Fruit fly (Drosophila melanogaster) whole organism, embryonic: ENCODE results near the gene Tom70.

Experiments used
- BtbVII ChIP-seq: fragments of 200-800 bp; sonication (Bioruptor generic); optimal IDR thresholded peaks from 3 replicates; lab custom pipeline; 2017; ENCODE audit warnings: missing biosample characterization, mild to moderate bottlenecking, missing genetic modification characterization
- CG10267 ChIP-seq: fragments of 200-800 bp; sonication (Bioruptor generic); optimal IDR thresholded peaks from 2 replicates; lab custom pipeline; 2018; ENCODE audit warnings: missing biosample characterization, mild to moderate bottlenecking, missing genetic modification characterization, moderate library complexity
- CG11695 ChIP-seq: fragments of 200-800 bp; sonication (Bioruptor generic); IDR thresholded peaks from 3 replicates; pipeline ENCODE4 v1.3.6; 2022; ENCODE audit warnings: missing biosample characterization, missing genetic modification characterization
- CG1233 ChIP-seq: fragments of 200-800 bp; sonication (Bioruptor generic); optimal IDR thresholded peaks from 4 replicates; lab custom pipeline; 2018; ENCODE audit warnings: missing biosample characterization, mild to moderate bottlenecking, missing genetic modification characterization
- CG17359 ChIP-seq: fragments of 200-800 bp; sonication (Bioruptor generic); optimal IDR thresholded peaks from 3 replicates; lab custom pipeline; 2018; ENCODE audit warnings: missing biosample characterization, mild to moderate bottlenecking, missing genetic modification characterization, moderate library complexity
- CG18764 ChIP-seq: fragments of 200-800 bp; sonication (Bioruptor generic); optimal IDR thresholded peaks from 3 replicates; lab custom pipeline; 2016; ENCODE audit warnings: missing biosample characterization, missing genetic modification characterization
- CG2678 ChIP-seq: fragments of 200-800 bp; sonication (Bioruptor generic); optimal IDR thresholded peaks from 3 replicates; lab custom pipeline; 2019; ENCODE audit warnings: missing biosample characterization, mild to moderate bottlenecking, missing genetic modification characterization, moderate library complexity
- CG30431 ChIP-seq: fragments of 200-800 bp; sonication (Bioruptor generic); optimal IDR thresholded peaks from 2 replicates; lab custom pipeline; 2017; ENCODE audit warnings: missing biosample characterization, missing genetic modification characterization
- CG31388 ChIP-seq: fragments of 200-800 bp; sonication (Bioruptor generic); optimal IDR thresholded peaks from 2 replicates; lab custom pipeline; 2016; ENCODE audit warnings: missing biosample characterization, missing genetic modification characterization
- CG32532 ChIP-seq: fragments of 200-800 bp; sonication (Bioruptor generic); IDR thresholded peaks from 2 replicates; pipeline ENCODE4 v1.3.6; 2022; ENCODE audit warnings: missing biosample characterization, missing genetic modification characterization
- CG7556 ChIP-seq: fragments of 200-800 bp; sonication (Bioruptor generic); optimal IDR thresholded peaks from 2 replicates; lab custom pipeline; 2017; ENCODE audit warnings: missing biosample characterization, mild to moderate bottlenecking, missing genetic modification characterization
- CTCF ChIP-seq: fragments of 200-800 bp; sonication (Bioruptor generic); optimal IDR thresholded peaks from 2 replicates; lab custom pipeline; 2017; ENCODE audit warnings: missing biosample characterization, mild to moderate bottlenecking, missing genetic modification characterization, moderate library complexity
- Dad ChIP-seq: fragments of 200-800 bp; sonication (Bioruptor generic); optimal IDR thresholded peaks from 3 replicates; lab custom pipeline; 2016; ENCODE audit warnings: missing biosample characterization, missing genetic modification characterization
- Dek ChIP-seq: fragments of 200-800 bp; sonication (Bioruptor generic); optimal IDR thresholded peaks from 3 replicates; lab custom pipeline; 2019; ENCODE audit warnings: missing biosample characterization, mild to moderate bottlenecking, missing genetic modification characterization, moderate library complexity
- Doc3 ChIP-seq: fragments of 200-800 bp; sonication (Bioruptor generic); IDR thresholded peaks from 3 replicates; pipeline ENCODE4 v1.3.6; 2022; ENCODE audit warnings: missing biosample characterization, missing genetic modification characterization; ENCODE audit not compliant: partially characterized antibody
- E2f2 ChIP-seq: fragments of 200-800 bp; sonication (Bioruptor generic); IDR thresholded peaks from 2 replicates; pipeline ENCODE4 v1.3.6; 2022; ENCODE audit warnings: missing biosample characterization, missing genetic modification characterization
- Elba2 ChIP-seq: fragments of 200-800 bp; sonication (Bioruptor generic); optimal IDR thresholded peaks from 3 replicates; lab custom pipeline; 2016; ENCODE audit warnings: missing biosample characterization, missing genetic modification characterization
- Fer3 ChIP-seq: fragments of 200-800 bp; sonication (Bioruptor generic); optimal IDR thresholded peaks from 2 replicates; lab custom pipeline; 2018; ENCODE audit warnings: missing biosample characterization, mild to moderate bottlenecking, missing genetic modification characterization, moderate library complexity
- H15 ChIP-seq: fragments of 200-800 bp; sonication (Bioruptor generic); IDR thresholded peaks from 3 replicates; pipeline ENCODE4 v1.3.6; 2022; ENCODE audit warnings: missing biosample characterization, missing genetic modification characterization
- Hmx ChIP-seq: fragments of 200-800 bp; sonication (Bioruptor generic); optimal IDR thresholded peaks from 2 replicates; lab custom pipeline; 2016; ENCODE audit warnings: missing biosample characterization, missing genetic modification characterization
- Hr51 ChIP-seq, 2 experiments: fragments of 200-800 bp; sonication (Bioruptor generic); optimal IDR thresholded peaks; 2 replicates in 1 of 2; 3 replicates in 1 of 2; lab custom pipeline; 2016 to 2018; ENCODE audit warnings: missing biosample characterization in 2 of 2, missing genetic modification characterization in 2 of 2, mild to moderate bottlenecking in 1 of 2, moderate library complexity in 1 of 2
- Lhr ChIP-seq: fragments of 200-800 bp; sonication (Bioruptor generic); optimal IDR thresholded peaks from 3 replicates; lab custom pipeline; 2017; ENCODE audit warnings: mild to moderate bottlenecking, missing biosample characterization, missing genetic modification reagents, missing genetic modification characterization
- Lpt ChIP-seq: fragments of >200 bp; optimal IDR thresholded peaks from 2 replicates; lab custom pipeline; 2018; ENCODE audit warnings: missing biosample characterization, missing genetic modification characterization
- MBD-R2 ChIP-seq: fragments of 200-800 bp; sonication (Bioruptor generic); IDR thresholded peaks from 2 replicates; pipeline ENCODE4 v1.3.6; 2022; ENCODE audit warnings: missing biosample characterization, missing genetic modification characterization
- NC2α ChIP-seq: fragments of 200-800 bp; sonication (Bioruptor generic); optimal IDR thresholded peaks from 2 replicates; lab custom pipeline; 2016; ENCODE audit warnings: missing biosample characterization, missing genetic modification characterization
- Oaz ChIP-seq: fragments of 200-800 bp; sonication (Bioruptor generic); IDR thresholded peaks from 2 replicates; pipeline ENCODE4 v1.3.6; 2022; ENCODE audit warnings: missing biosample characterization, missing genetic modification characterization
- Poxn ChIP-seq: fragments of 200-800 bp; sonication (Bioruptor generic); IDR thresholded peaks from 2 replicates; pipeline ENCODE4 v1.3.6; 2022; ENCODE audit warnings: missing biosample characterization, missing genetic modification characterization
- Ravus ChIP-seq: fragments of 200-800 bp; sonication (Bioruptor generic); IDR thresholded peaks from 2 replicates; pipeline ENCODE4 v1.3.6; 2022; ENCODE audit warnings: missing biosample characterization, missing genetic modification characterization
- Sox102F ChIP-seq: fragments of 200-800 bp; sonication (Bioruptor generic); optimal IDR thresholded peaks from 2 replicates; lab custom pipeline; 2018; ENCODE audit warnings: missing biosample characterization, mild to moderate bottlenecking, missing genetic modification characterization, moderate library complexity
- Stat92E ChIP-seq, 3 experiments: fragments of >200 bp in 2 of 3; fragments of 200-800 bp in 1 of 3; sonication (Bioruptor generic) in 1 of 3; optimal IDR thresholded peaks; 2 replicates each; lab custom pipeline; 2017 to 2019; ENCODE audit warnings: missing biosample characterization in 3 of 3, missing genetic modification characterization in 3 of 3, mild to moderate bottlenecking in 1 of 3, moderate library complexity in 1 of 3
- Tbp ChIP-seq: fragments of >200 bp; optimal IDR thresholded peaks from 2 replicates; lab custom pipeline; 2018; ENCODE audit warnings: missing biosample characterization, missing genetic modification characterization
- Usf ChIP-seq: fragments of 200-800 bp; sonication (Bioruptor generic); optimal IDR thresholded peaks from 2 replicates; lab custom pipeline; 2017; ENCODE audit warnings: missing genotype, missing biosample characterization, missing genetic modification characterization
- cad ChIP-seq: fragments of >200 bp; optimal IDR thresholded peaks from 2 replicates; lab custom pipeline; 2017; ENCODE audit warnings: missing biosample characterization, missing genetic modification characterization
- ci ChIP-seq: fragments of 200-800 bp; sonication (Bioruptor generic); IDR thresholded peaks from 3 replicates; pipeline ENCODE4 v1.3.6; 2022; ENCODE audit warnings: missing biosample characterization, missing genetic modification characterization
- danr ChIP-seq: fragments of 200-800 bp; sonication (Bioruptor generic); IDR thresholded peaks from 2 replicates; pipeline ENCODE4 v1.3.6; 2022; ENCODE audit warnings: missing biosample characterization, missing genetic modification characterization
- dmrt11E ChIP-seq: fragments of 200-800 bp; sonication (Bioruptor generic); optimal IDR thresholded peaks from 3 replicates; lab custom pipeline; 2018; ENCODE audit warnings: missing biosample characterization, mild to moderate bottlenecking, missing genetic modification characterization, moderate library complexity
- ems ChIP-seq: fragments of 200-800 bp; sonication (Bioruptor generic); optimal IDR thresholded peaks from 3 replicates; lab custom pipeline; 2016; ENCODE audit warnings: missing biosample characterization, missing genetic modification characterization
- ftz-f1 ChIP-seq: fragments of 200-800 bp; sonication (Bioruptor generic); optimal IDR thresholded peaks from 2 replicates; lab custom pipeline; 2016; ENCODE audit warnings: missing biosample characterization, missing genetic modification characterization
- fu2 ChIP-seq: fragments of 200-800 bp; sonication (Bioruptor generic); optimal IDR thresholded peaks from 2 replicates; lab custom pipeline; 2016; ENCODE audit warnings: missing biosample characterization, missing genetic modification characterization
- hb ChIP-seq: fragments of 200-800 bp; sonication (Bioruptor generic); IDR thresholded peaks from 3 replicates; pipeline ENCODE4 v1.3.6; 2022; ENCODE audit warnings: missing biosample characterization, missing genetic modification characterization; ENCODE audit not compliant: partially characterized antibody
- kay ChIP-seq: fragments of 200-800 bp; sonication (Bioruptor generic); optimal IDR thresholded peaks from 2 replicates; lab custom pipeline; 2016; ENCODE audit warnings: missing biosample characterization, missing genetic modification characterization
- maf-S ChIP-seq: fragments of 200-800 bp; sonication (Bioruptor generic); optimal IDR thresholded peaks from 2 replicates; lab custom pipeline; 2016; ENCODE audit warnings: missing biosample characterization, missing genetic modification characterization
- nom ChIP-seq: fragments of 200-800 bp; sonication (Bioruptor generic); optimal IDR thresholded peaks from 2 replicates; lab custom pipeline; 2017; ENCODE audit warnings: missing biosample characterization, missing genetic modification characterization, mild to moderate bottlenecking, moderate library complexity, missing genetic modification reagents
- odd ChIP-seq: fragments of 200-800 bp; sonication (Bioruptor generic); optimal IDR thresholded peaks from 2 replicates; lab custom pipeline; 2017; ENCODE audit warnings: missing biosample characterization, mild to moderate bottlenecking, missing genetic modification characterization
- otp ChIP-seq: fragments of 200-800 bp; sonication (Bioruptor generic); IDR thresholded peaks from 3 replicates; pipeline ENCODE4, ENCODE4 v1.3.6; 2022; ENCODE audit warnings: missing biosample characterization, missing genetic modification characterization
- pnt ChIP-seq: fragments of 200-800 bp; sonication (Bioruptor generic); optimal IDR thresholded peaks from 3 replicates; lab custom pipeline; 2016; ENCODE audit warnings: missing biosample characterization, missing genetic modification characterization
- slp2 ChIP-seq: fragments of 200-800 bp; sonication (Bioruptor generic); optimal IDR thresholded peaks from 2 replicates; lab custom pipeline; 2016; ENCODE audit warnings: missing biosample characterization, missing genetic modification characterization
- toy ChIP-seq: fragments of 200-800 bp; sonication (Bioruptor generic); IDR thresholded peaks from 2 replicates; pipeline ENCODE4 v1.3.6; 2022; ENCODE audit warnings: missing biosample characterization, missing genetic modification characterization
- wdn ChIP-seq: fragments of 200-800 bp; sonication (Bioruptor generic); IDR thresholded peaks from 2 replicates; pipeline ENCODE4 v1.3.6; 2022; ENCODE audit warnings: missing biosample characterization, missing genetic modification characterization

Gene Tom70

dm6 chr2L:12026458-12027431 is 11.6 kb downstream of the Tom70 start (continued):
- no peak for TF ChIP-seq Oaz (GFP tag; lab: Robert Waterston, UW)
- no peak for TF ChIP-seq wdn
- TF ChIP-seq Tbp (GFP tag; lab: Kevin White, UChicago): no peak
- no peak for TF ChIP-seq Lpt (GFP tag; lab: Kevin White, UChicago)
- TF ChIP-seq odd (GFP tag; lab: Kevin White, UChicago): peak; percentile 53
- peak; percentile 26 for TF ChIP-seq dmrt11E (tag; lab: Kevin White, UChicago)
- TF ChIP-seq CTCF (GFP tag; lab: Kevin White, UChicago): no peak
- TF ChIP-seq Lhr: peak; percentile 8
- TF ChIP-seq ftz-f1 (GFP tag; lab: Kevin White, UChicago): no peak
- no peak for TF ChIP-seq toy
- TF ChIP-seq Elba2 (GFP tag; lab: Kevin White, UChicago): no peak
- peak; percentile 15 for TF ChIP-seq pnt (GFP tag; lab: Kevin White, UChicago)
- peak; percentile 24 for TF ChIP-seq Fer3 (tag; lab: Kevin White, UChicago)
- TF ChIP-seq Doc3: 0 out of 3 replicates have a peak, but pooled peaks have one; percentile 21
- TF ChIP-seq CG1233: peak; percentile 54
- peak; percentile 98 for TF ChIP-seq nom (GFP tag; lab: Kevin White, UChicago)
- peak; percentile 37 for TF ChIP-seq Ravus (GFP tag; lab: Robert Waterston, UW)
- TF ChIP-seq MBD-R2 (GFP tag; lab: Robert Waterston, UW): no peak; the same call in 1 of the 2 replicates
- peak; percentile 43; the same call in 1 of the 3 replicates for TF ChIP-seq CG11695 (GFP tag; lab: Robert Waterston, UW)
- peak; percentile 11 for TF ChIP-seq fu2 (GFP tag; lab: Kevin White, UChicago)
- TF ChIP-seq ci (GFP tag; lab: Robert Waterston, UW): peak; percentile 44; the same call in 1 of the 3 replicates
- TF ChIP-seq CG32532 (GFP tag; lab: Robert Waterston, UW): peak; percentile 53
- peak; percentile 88 for TF ChIP-seq CG7556 (GFP tag; lab: Kevin White, UChicago)
- TF ChIP-seq CG2678 (tag; lab: Kevin White, UChicago): peak; percentile 71
- TF ChIP-seq CG10267 (tag; lab: Kevin White, UChicago): peak; percentile 27
- TF ChIP-seq Sox102F (GFP tag; lab: Kevin White, UChicago): peak; percentile 64
- TF ChIP-seq Stat92E (GFP tag; optimal IDR thresholded peaks at IDR 0.05; lab: Kevin White, UChicago): no peak
- no peak for TF ChIP-seq maf-S
- TF ChIP-seq E2f2 (GFP tag; lab: Robert Waterston, UW): peak; percentile 36
- peak in 1 of 2 experiments; percentile 75 for TF ChIP-seq Hr51 (GFP tag; optimal IDR thresholded peaks at IDR 0.05; lab: Kevin White, UChicago)
- TF ChIP-seq Dad: no peak
- no peak for TF ChIP-seq slp2 (GFP tag; lab: Kevin White, UChicago)
- no peak for TF ChIP-seq hb
- TF ChIP-seq danr (GFP tag; lab: Robert Waterston, UW): no peak; the same call in 1 of the 2 replicates
- TF ChIP-seq cad: no peak
- TF ChIP-seq CG30431 (GFP tag; lab: Kevin White, UChicago): peak; percentile 60
- peak; percentile 7 for TF ChIP-seq Dek (tag; lab: Kevin White, UChicago)
- no peak for TF ChIP-seq Poxn
- TF ChIP-seq Usf (GFP tag; lab: Kevin White, UChicago): peak; percentile 30
- TF ChIP-seq H15 (GFP tag; lab: Robert Waterston, UW): peak; percentile 51; the same call in 1 of the 3 replicates
- peak; percentile 30 for TF ChIP-seq CG17359 (tag; lab: Kevin White, UChicago)
- no peak for TF ChIP-seq CG18764 (GFP tag; lab: Kevin White, UChicago)
- TF ChIP-seq kay (GFP tag; lab: Kevin White, UChicago): no peak
- TF ChIP-seq Hmx (GFP tag; lab: Kevin White, UChicago): no peak
- no peak for TF ChIP-seq ems (GFP tag; lab: Kevin White, UChicago)
- TF ChIP-seq BtbVII (GFP tag; lab: Kevin White, UChicago): no peak
- TF ChIP-seq CG31388: no peak
- TF ChIP-seq otp: no peak
- TF ChIP-seq NC2α (GFP tag; lab: Kevin White, UChicago): peak; percentile 22
